Worm (Caenorhabditis elegans): ENCODE results near the gene glb-16.

DNA sequence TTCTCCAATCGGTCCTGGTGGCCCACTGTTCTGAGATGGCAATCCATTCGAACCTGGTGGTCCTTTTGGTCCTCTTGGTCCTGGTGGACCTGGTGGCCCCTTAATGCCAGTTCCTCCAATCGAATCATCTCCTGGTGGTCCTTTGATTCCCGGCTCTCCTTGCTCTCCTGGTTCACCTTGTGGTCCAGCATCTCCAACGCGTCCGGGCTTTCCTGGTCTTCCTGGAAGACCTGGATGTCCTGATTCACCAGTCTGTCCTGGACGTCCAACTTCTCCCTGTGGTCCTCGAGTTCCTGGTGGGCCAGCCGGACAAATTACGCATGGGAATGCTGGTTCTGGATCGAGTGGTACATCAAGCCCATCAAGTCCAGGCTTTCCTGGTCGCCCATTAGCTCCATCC, 3.1 kb downstream of the glb-16 start:
- TF ChIP-seq nhr-237 (tag; optimal IDR thresholded peaks at IDR 0.05), result no peak
- TF ChIP-seq nhr-2 (tag; optimal IDR thresholded peaks at IDR 0.05), result no peak
- no peak for TF ChIP-seq pha-4 (tag; optimal IDR thresholded peaks at IDR 0.05)
- TF ChIP-seq ceh-39 (tag; optimal IDR thresholded peaks at IDR 0.05), result no peak
- TF ChIP-seq ces-1 (GFP tag; optimal IDR thresholded peaks at IDR 0.05), result no peak
- no peak for TF ChIP-seq elt-1 (tag; optimal IDR thresholded peaks at IDR 0.05; ENCODE audit: borderline replicate concordance, insufficient read depth)
